Worm (Caenorhabditis elegans): ENCODE measurements around the gene frm-7.

frm-7 gene

DNA sequence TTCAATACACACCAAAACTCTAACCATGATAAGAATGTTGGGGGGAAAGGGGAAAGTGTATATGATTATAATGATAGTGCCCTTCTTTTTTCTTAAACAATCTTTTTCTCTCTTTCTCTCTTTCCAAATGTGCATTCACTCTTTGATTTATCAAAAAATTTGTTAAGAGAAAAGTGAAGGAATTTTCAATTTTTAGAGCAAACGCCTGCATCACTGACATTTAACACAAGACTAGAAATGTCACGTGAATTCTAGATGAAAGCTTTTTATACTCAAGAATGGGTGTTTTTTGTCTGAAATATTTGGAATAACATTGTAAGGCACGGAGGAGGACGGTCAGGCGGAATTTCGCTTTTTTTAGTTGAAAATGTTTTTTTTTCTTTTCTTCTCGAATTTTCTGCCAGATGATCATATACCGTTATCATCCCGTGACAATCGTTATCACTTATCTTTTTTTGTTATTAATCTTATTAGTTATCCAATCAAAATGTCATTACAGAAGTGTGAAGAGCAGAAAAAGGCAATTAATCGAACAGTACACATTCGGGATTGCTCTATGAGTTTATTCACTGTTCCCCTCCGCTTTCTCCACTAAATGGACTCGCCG is at the start of gene frm-7, which contains the start of gene F55C5.17:
TSS of gene frm-7 (plus strand) at position 500 of the 607 bp plus-strand sequence.
TSS of gene F55C5.17 (plus strand) at position 557 of the 607 bp plus-strand sequence.
- TF ChIP-seq attf-3 (GFP tag; conservative IDR thresholded peaks at IDR 0.05) (no peak), ztf-26 (tag; optimal IDR thresholded peaks at IDR 0.05) (peak; percentile 64), F10E7.11 (tag; optimal IDR thresholded peaks at IDR 0.05) (no peak), ZK185.1 (tag; optimal IDR thresholded peaks at IDR 0.05; ENCODE audit: poor library complexity, severe bottlenecking) (peak; percentile 33), hlh-26 (GFP tag; conservative IDR thresholded peaks at IDR 0.05) (no peak), hsf-1 (GFP tag; IDR thresholded peaks at IDR 0.05) (peak; percentile 86), zfh-2 (GFP tag; conservative IDR thresholded peaks at IDR 0.05) (no peak), mcd-1 (GFP tag; IDR thresholded peaks at IDR 0.05) (no peak), hlh-12 (tag; optimal IDR thresholded peaks at IDR 0.05) (no peak), atf-7 (tag; optimal IDR thresholded peaks at IDR 0.05) (peak; percentile 51), unc-62 (GFP tag; optimal IDR thresholded peaks at IDR 0.05) (no peak), nhr-80 (tag; optimal IDR thresholded peaks at IDR 0.05) (peak; percentile 58), chd-7 (tag; optimal IDR thresholded peaks at IDR 0.05) (peak; percentile 32), Y56A3A.18 (GFP tag; IDR thresholded peaks at IDR 0.05) (0 out of 2 replicates have a peak, but pooled peaks have one; percentile 27), ceh-91 (GFP tag; IDR thresholded peaks at IDR 0.05) (no peak), tlf-1 (GFP tag; optimal IDR thresholded peaks at IDR 0.05) (peak; percentile 20), nfya-2 (GFP tag; IDR thresholded peaks at IDR 0.05) (no peak), cebp-1 (GFP tag; IDR thresholded peaks at IDR 0.05) (no peak), cebp-1 (tag; optimal IDR thresholded peaks at IDR 0.05) (peak; percentile 42), C06A6.2 (GFP tag; conservative IDR thresholded peaks at IDR 0.05) (0 out of 2 replicates have a peak, but pooled peaks have one; percentile 37), snpc-4 (GFP tag; optimal IDR thresholded peaks at IDR 0.05) (no peak), snpc-4 (tag; optimal IDR thresholded peaks at IDR 0.05) (peak in 2 of 4 experiments; percentile 6 to 15), ccch-3 (GFP tag; optimal IDR thresholded peaks at IDR 0.05) (no peak), attf-5 (GFP tag; optimal IDR thresholded peaks at IDR 0.05) (peak; percentile 14), bed-2 (GFP tag; IDR thresholded peaks at IDR 0.05) (no peak), hmg-1.2 (GFP tag; IDR thresholded peaks at IDR 0.05) (no peak), lin-40 (tag; optimal IDR thresholded peaks at IDR 0.05) (peak; percentile 48), F39B2.1 (GFP tag; IDR thresholded peaks at IDR 0.05) (no peak)

DNA sequence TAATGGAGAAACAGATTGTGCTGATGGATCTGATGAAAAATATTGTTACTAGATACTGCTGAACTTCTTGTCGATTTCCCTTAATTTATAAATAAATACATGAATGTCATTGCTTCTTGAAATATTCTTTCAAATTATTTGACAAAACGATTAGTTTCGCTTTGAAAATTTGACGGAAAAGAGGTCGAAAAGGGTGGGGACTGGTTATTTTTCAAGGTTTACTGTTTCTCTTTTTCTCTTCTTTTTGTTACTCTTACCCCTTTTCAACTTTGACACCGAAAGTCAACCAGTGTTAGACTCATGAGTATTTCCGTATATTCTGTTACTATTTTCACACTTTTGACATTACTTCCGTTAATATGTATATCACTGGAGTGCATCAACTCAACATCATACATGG is 46.9 kb upstream of the frm-7 start, which contains the start of gene T04H1.12:
TSS of gene T04H1.12 (plus strand) at position 301 of the 400 bp plus-strand sequence.
- no peak for TF ChIP-seq madf-8 (GFP tag; conservative IDR thresholded peaks at IDR 0.05)
- TF ChIP-seq snpc-3.4 (tag; optimal IDR thresholded peaks at IDR 0.05): no peak
- no peak for TF ChIP-seq lin-35 (GFP tag; optimal IDR thresholded peaks at IDR 0.05)

DNA sequence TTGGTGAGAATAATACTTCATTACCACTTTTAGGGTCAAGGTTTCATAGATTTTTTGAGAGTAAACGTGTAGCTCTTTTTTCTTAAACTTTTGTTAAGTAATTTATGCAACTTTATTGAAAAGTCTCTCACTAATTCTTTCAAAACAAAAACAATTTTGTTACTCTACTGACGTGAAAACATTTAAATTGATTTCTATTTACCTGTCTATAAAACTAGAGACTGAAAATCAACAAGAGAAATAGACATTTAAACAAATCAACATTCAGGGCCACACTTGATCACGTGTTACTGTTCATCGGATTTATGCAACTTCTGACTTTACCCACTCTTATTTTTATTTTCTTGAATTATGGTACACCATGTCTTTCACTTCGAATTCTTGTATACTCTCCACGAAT is 45.9 kb upstream of the frm-7 start, which contains the start of gene ugt-55:
TSS of gene ugt-55 (plus strand) at position 301 of the 400 bp plus-strand sequence.
- TF ChIP-seq nhr-90 (tag; optimal IDR thresholded peaks at IDR 0.05): no peak
- TF ChIP-seq attf-3 (GFP tag; conservative IDR thresholded peaks at IDR 0.05): no peak
- TF ChIP-seq Y79H2A.3 (GFP tag; conservative IDR thresholded peaks at IDR 0.05): no peak
- TF ChIP-seq K11D2.4 (GFP tag; IDR thresholded peaks at IDR 0.05): no peak
- no peak for TF ChIP-seq him-1 (tag; optimal IDR thresholded peaks at IDR 0.05)
- TF ChIP-seq Y95B8A.8 (GFP tag; IDR thresholded peaks at IDR 0.05): no peak
- no peak for TF ChIP-seq mxl-1 (tag; optimal IDR thresholded peaks at IDR 0.05)
- no peak for TF ChIP-seq madf-10 (tag; optimal IDR thresholded peaks at IDR 0.05)
